Worm (Caenorhabditis elegans) whole organism, L1 larva: ENCODE measurements around the gene R07G3.7.

Source experiments
- egl-27 ChIP-seq, 2 experiments: fragments of 150-350 bp in 1 of 2; sonication (generic microtip); optimal IDR thresholded peaks; 3 replicates each; lab custom pipeline; 2017 to 2018; ENCODE audit warnings: missing biosample characterization in 2 of 2, missing genetic modification characterization in 2 of 2, missing genetic modification reagents in 2 of 2
- nhr-28 ChIP-seq: fragments of 150-350 bp; optimal IDR thresholded peaks from 2 replicates; lab custom pipeline; 2014; ENCODE audit warnings: missing biosample characterization, missing genetic modification characterization
- sox-4 ChIP-seq: sonication (generic microtip); optimal IDR thresholded peaks from 2 replicates; lab custom pipeline; 2016; ENCODE audit warnings: missing genetic modification characterization, missing compliant biosample characterization
- tbx-2 ChIP-seq: sonication (generic microtip); optimal IDR thresholded peaks from 2 replicates; lab custom pipeline; 2016; ENCODE audit warnings: missing genetic modification characterization, missing compliant biosample characterization
- unc-62 ChIP-seq: fragments of 150-350 bp; optimal IDR thresholded peaks from 2 replicates; lab custom pipeline; 2014; ENCODE audit warnings: missing biosample characterization, missing genetic modification reagents, missing genetic modification characterization

DNA sequence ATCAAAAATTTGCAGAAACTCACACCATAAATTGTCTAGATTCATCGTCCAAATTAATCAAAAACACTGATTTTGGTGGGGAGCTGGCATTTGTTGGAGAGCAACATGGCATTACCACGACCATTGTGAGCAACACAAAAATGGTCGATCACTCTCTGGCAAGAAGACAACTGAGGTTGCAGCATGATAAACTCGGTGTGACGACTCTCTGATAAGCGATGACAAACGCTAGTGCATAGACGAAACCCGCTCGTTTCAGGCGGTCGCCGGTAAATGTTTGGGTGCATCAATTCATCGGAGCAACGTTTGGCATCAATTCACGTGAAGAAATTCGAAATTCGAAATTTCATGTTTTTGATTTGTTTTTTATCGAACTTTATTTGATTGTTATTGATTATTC is 25.5 kb upstream of the R07G3.7 start:
- TF ChIP-seq nhr-28 (tag; lab: Kevin White, UChicago) (no peak), tbx-2 (tag; lab: Kevin White, UChicago) (no peak), unc-62 (GFP tag; lab: Kevin White, UChicago) (no peak), sox-4 (no peak), egl-27 (tag; optimal IDR thresholded peaks at IDR 0.05; lab: Kevin White, UChicago) (no peak)
